Fruit fly (Drosophila melanogaster): ENCODE measurements around the gene Krn.

dm6 chr3L:17689579-17690191 is 35.6 kb upstream of the Krn start, which contains the start of gene Ccn:
- TF ChIP-seq CG33017 (tag; optimal IDR thresholded peaks at IDR 0.05) (no peak), bab1 (GFP tag; optimal IDR thresholded peaks at IDR 0.05) (no peak), kay (GFP tag; ENCODE audit: borderline replicate concordance) (no peak), CG11617 (GFP tag; optimal IDR thresholded peaks at IDR 0.05) (no peak), CG7045 (GFP tag; optimal IDR thresholded peaks at IDR 0.05) (no peak), cnc (optimal IDR thresholded peaks at IDR 0.05) (no peak), CG12768 (GFP tag; optimal IDR thresholded peaks at IDR 0.05) (no peak), cic (GFP tag; optimal IDR thresholded peaks at IDR 0.05) (no peak), tj (GFP tag; optimal IDR thresholded peaks at IDR 0.05) (no peak)
